Worm (Caenorhabditis elegans) whole organism, L1 larva: ENCODE measurements around the gene nucl-1.

Source experiments
- C16A3.4 ChIP-seq: fragments of 150-350 bp; optimal IDR thresholded peaks from 2 replicates; lab custom pipeline; 2014; ENCODE audit warnings: missing biosample characterization, missing genetic modification characterization
- Y116A8C.19 ChIP-seq: sonication (generic microtip); optimal IDR thresholded peaks from 2 replicates; lab custom pipeline; 2016; ENCODE audit warnings: missing compliant biosample characterization, missing genetic modification characterization, borderline replicate concordance
- aha-1 ChIP-seq: fragments of 150-350 bp; optimal IDR thresholded peaks from 2 replicates; lab custom pipeline; 2014; ENCODE audit warnings: missing biosample characterization, missing genetic modification characterization
- aly-2 ChIP-seq: fragments of 150-350 bp; optimal IDR thresholded peaks from 2 replicates; lab custom pipeline; 2014; ENCODE audit warnings: missing biosample characterization, missing genetic modification characterization
- ceh-63 ChIP-seq: fragments of 200-800 bp; sonication (Bioruptor generic); optimal IDR thresholded peaks from 2 replicates; lab custom pipeline; 2018; ENCODE audit warnings: mild to moderate bottlenecking, missing genetic modification characterization, missing compliant biosample characterization
- ceh-82 ChIP-seq, 3 experiments: fragments of 150-350 bp in 1 of 3; sonication (generic microtip) in 2 of 3; optimal IDR thresholded peaks; 2 replicates each; lab custom pipeline; 2014 to 2017; ENCODE audit warnings: missing biosample characterization in 3 of 3, missing genetic modification characterization in 3 of 3
- ceh-90 ChIP-seq: sonication (generic microtip); optimal IDR thresholded peaks from 2 replicates; lab custom pipeline; 2016; ENCODE audit warnings: missing genetic modification characterization, missing compliant biosample characterization
- dpl-1 ChIP-seq, 3 experiments: fragments of 150-350 bp in 2 of 3; sonication (generic microtip) in 1 of 3; optimal IDR thresholded peaks; 2 replicates each; lab custom pipeline; 2014 to 2017; ENCODE audit warnings: missing biosample characterization in 3 of 3, missing genetic modification characterization in 3 of 3, missing genetic modification reagents in 3 of 3
- efl-1 ChIP-seq, 4 experiments: fragments of 150-350 bp; optimal IDR thresholded peaks in 3 of 4; peaks in 1 of 4; 1 replicate in 1 of 4; 2 replicates in 3 of 4; lab custom pipeline; 2014; ENCODE audit warnings: missing biosample characterization in 2 of 4, missing genetic modification characterization in 2 of 4, missing genetic modification reagents in 2 of 4
- efl-3 ChIP-seq: fragments of 200-800 bp; sonication (Bioruptor generic); optimal IDR thresholded peaks from 2 replicates; lab custom pipeline; 2018; ENCODE audit warnings: mild to moderate bottlenecking, missing genetic modification characterization, missing compliant biosample characterization
- egl-13 ChIP-seq: sonication (generic microtip); optimal IDR thresholded peaks from 2 replicates; lab custom pipeline; 2016; ENCODE audit warnings: missing genotype, missing genetic modification reagents, missing genetic modification characterization, missing compliant biosample characterization
- elt-3 ChIP-seq, 6 experiments: fragments of 150-350 bp in 1 of 6; sonication (generic microtip); optimal IDR thresholded peaks; 2 replicates each; lab custom pipeline; 2017 to 2018; ENCODE audit warnings: missing biosample characterization in 6 of 6, missing genetic modification characterization in 6 of 6, inconsistent platforms in 1 of 6
- ets-5 ChIP-seq: fragments of 200-800 bp; sonication (Bioruptor generic); IDR thresholded peaks from 2 replicates; pipeline ENCODE4 v1.3.6; 2022; ENCODE audit warnings: missing genetic modification characterization, missing compliant biosample characterization
- fkh-10 ChIP-seq: sonication (generic microtip); optimal IDR thresholded peaks from 2 replicates; lab custom pipeline; 2017; ENCODE audit warnings: missing biosample characterization, missing genetic modification reagents, missing genetic modification characterization
- fos-1 ChIP-seq: fragments of 150-350 bp; optimal IDR thresholded peaks from 2 replicates; lab custom pipeline; 2014; ENCODE audit warnings: missing biosample characterization, missing genetic modification characterization
- hlh-4 ChIP-seq: sonication (generic microtip); optimal IDR thresholded peaks from 2 replicates; lab custom pipeline; 2016; ENCODE audit warnings: mild to moderate bottlenecking, missing genetic modification characterization, missing compliant biosample characterization
- hpl-2 ChIP-seq: fragments of 150-350 bp; optimal IDR thresholded peaks from 2 replicates; lab custom pipeline; 2014; ENCODE audit warnings: missing biosample characterization, missing genetic modification reagents, missing genetic modification characterization
- irx-1 ChIP-seq: sonication (generic microtip); optimal IDR thresholded peaks from 2 replicates; lab custom pipeline; 2016; ENCODE audit warnings: missing genetic modification characterization, missing compliant biosample characterization
- isw-1 ChIP-seq: fragments of 200-800 bp; sonication (Bioruptor generic); IDR thresholded peaks from 2 replicates; pipeline ENCODE4 v1.3.6; 2022; ENCODE audit warnings: missing genetic modification characterization, missing compliant biosample characterization
- jun-1 ChIP-seq: fragments of 150-350 bp; optimal IDR thresholded peaks from 2 replicates; lab custom pipeline; 2014; ENCODE audit warnings: missing biosample characterization, missing genetic modification reagents, missing genetic modification characterization
- lin-14 ChIP-seq: fragments of 200-800 bp; sonication (Bioruptor generic); optimal IDR thresholded peaks from 2 replicates; lab custom pipeline; 2018; ENCODE audit warnings: mild to moderate bottlenecking, missing genetic modification characterization, moderate library complexity, missing compliant biosample characterization
- lin-39 ChIP-seq: fragments of 150-350 bp; optimal IDR thresholded peaks from 2 replicates; lab custom pipeline; 2014; ENCODE audit warnings: missing biosample characterization, missing genetic modification reagents, missing genetic modification characterization
- lir-3 ChIP-seq: sonication (generic microtip); optimal IDR thresholded peaks from 2 replicates; lab custom pipeline; 2016; ENCODE audit warnings: mild to moderate bottlenecking, missing genetic modification characterization, moderate library complexity, missing compliant biosample characterization; ENCODE audit not compliant: poor library complexity
- mef-2 ChIP-seq: fragments of 150-350 bp; optimal IDR thresholded peaks from 2 replicates; lab custom pipeline; 2014; ENCODE audit warnings: missing biosample characterization, missing genetic modification characterization
- nhr-19 ChIP-seq: fragments of 200-800 bp; sonication (Bioruptor generic); conservative IDR thresholded peaks from 2 replicates; pipeline ENCODE4 v1.3.6; 2022; ENCODE audit warnings: missing genetic modification characterization, missing compliant biosample characterization
- nhr-28 ChIP-seq: fragments of 150-350 bp; optimal IDR thresholded peaks from 2 replicates; lab custom pipeline; 2014; ENCODE audit warnings: missing biosample characterization, missing genetic modification characterization
- nhr-77 ChIP-seq: fragments of 150-350 bp; optimal IDR thresholded peaks from 2 replicates; lab custom pipeline; 2014; ENCODE audit warnings: missing biosample characterization, missing genetic modification characterization
- nhr-85 ChIP-seq: sonication (generic microtip); peaks from one replicate; lab custom pipeline; 2016; ENCODE audit warnings: missing genetic modification characterization, inconsistent platforms, missing compliant biosample characterization
- pag-3 ChIP-seq: sonication (generic microtip); optimal IDR thresholded peaks from 2 replicates; lab custom pipeline; 2017; ENCODE audit warnings: missing genetic modification characterization, mild to moderate bottlenecking, missing compliant biosample characterization, antibody characterized with exemption, borderline replicate concordance; ENCODE audit not compliant: insufficient read depth
- pax-3 ChIP-seq: fragments of 200-800 bp; sonication (Bioruptor generic); optimal IDR thresholded peaks from 2 replicates; lab custom pipeline; 2018; ENCODE audit warnings: mild to moderate bottlenecking, missing genetic modification characterization, moderate library complexity, missing compliant biosample characterization
- rnt-1 ChIP-seq: sonication (generic microtip); optimal IDR thresholded peaks from 2 replicates; lab custom pipeline; 2016; ENCODE audit warnings: mild to moderate bottlenecking, missing genetic modification characterization, moderate library complexity, missing compliant biosample characterization
- skn-1 ChIP-seq: fragments of 150-350 bp; optimal IDR thresholded peaks from 2 replicates; lab custom pipeline; 2014; ENCODE audit warnings: missing biosample characterization, missing genetic modification characterization
- snpc-4 ChIP-seq: fragments of 150-350 bp; optimal IDR thresholded peaks from 2 replicates; lab custom pipeline; 2014; ENCODE audit warnings: missing biosample characterization, missing genetic modification characterization
- snu-23 ChIP-seq: sonication (generic microtip); optimal IDR thresholded peaks from 2 replicates; lab custom pipeline; 2016; ENCODE audit warnings: missing genetic modification characterization, missing compliant biosample characterization
- sup-37 ChIP-seq: fragments of 200-800 bp; sonication (Bioruptor generic); optimal IDR thresholded peaks from 2 replicates; lab custom pipeline; 2018; ENCODE audit warnings: mild to moderate bottlenecking, missing genetic modification characterization, missing compliant biosample characterization
- swsn-7 ChIP-seq: sonication (generic microtip); optimal IDR thresholded peaks from 2 replicates; lab custom pipeline; 2016; ENCODE audit warnings: missing genetic modification characterization, missing compliant biosample characterization
- tbx-2 ChIP-seq: sonication (generic microtip); optimal IDR thresholded peaks from 2 replicates; lab custom pipeline; 2016; ENCODE audit warnings: missing genetic modification characterization, missing compliant biosample characterization
- tlp-1 ChIP-seq: fragments of 150-350 bp; optimal IDR thresholded peaks from 2 replicates; lab custom pipeline; 2014; ENCODE audit warnings: missing biosample characterization, missing genetic modification characterization
- unc-130 ChIP-seq: fragments of 150-350 bp; optimal IDR thresholded peaks from 2 replicates; lab custom pipeline; 2017; ENCODE audit warnings: missing biosample characterization, missing genetic modification characterization, inconsistent platforms
- unc-30 ChIP-seq: sonication (generic microtip); optimal IDR thresholded peaks from 2 replicates; lab custom pipeline; 2017; ENCODE audit warnings: missing biosample characterization, missing genetic modification characterization
- unc-62 ChIP-seq: fragments of 150-350 bp; optimal IDR thresholded peaks from 2 replicates; lab custom pipeline; 2014; ENCODE audit warnings: missing biosample characterization, missing genetic modification reagents, missing genetic modification characterization
- xbp-1 ChIP-seq: sonication (generic microtip); optimal IDR thresholded peaks from 2 replicates; lab custom pipeline; 2016; ENCODE audit warnings: missing genetic modification characterization, missing compliant biosample characterization
- ztf-11 ChIP-seq, 2 experiments: sonication (generic microtip); optimal IDR thresholded peaks; 2 replicates each; lab custom pipeline; 2016 to 2017; ENCODE audit warnings: missing genetic modification characterization in 2 of 2, missing biosample characterization in 1 of 2, missing compliant biosample characterization in 1 of 2

The nucl-1 gene

ce11 chrIV:8297192-8297591 lies 7.9 kb upstream of the nucl-1 start, which contains the start of gene nprl-3:
nprl-3 (plus strand) TSS chrIV:8297492.
- TF ChIP-seq unc-62 (GFP tag; lab: Kevin White, UChicago) (no peak), nhr-19 (GFP tag; lab: Robert Waterston, UW) (no peak), ceh-63 (GFP tag; lab: Kevin White, UChicago) (no peak), sup-37 (GFP tag; lab: Kevin White, UChicago) (no peak), fos-1 (tag; lab: Kevin White, UChicago) (no peak), nhr-77 (tag; lab: Kevin White, UChicago) (no peak), nhr-28 (tag; lab: Kevin White, UChicago) (no peak), ceh-82 (tag; optimal IDR thresholded peaks at IDR 0.05; lab: Kevin White, UChicago) (no peak), xbp-1 (tag; lab: Kevin White, UChicago) (no peak), fkh-10 (GFP tag; lab: Kevin White, UChicago) (no peak), lir-3 (tag; lab: Kevin White, UChicago) (no peak), C16A3.4 (tag; lab: Kevin White, UChicago) (no peak), ztf-11 (tag; optimal IDR thresholded peaks at IDR 0.05; lab: Kevin White, UChicago) (no peak), mef-2 (no peak), tbx-2 (tag; lab: Kevin White, UChicago) (no peak), unc-130 (tag; lab: Kevin White, UChicago) (no peak), lin-14 (GFP tag; lab: Kevin White, UChicago) (no peak), snpc-4 (tag; lab: Kevin White, UChicago) (no peak), skn-1 (no peak)

- TF ChIP-seq aly-2 (tag; lab: Kevin White, UChicago) = no peak
- no peak for TF ChIP-seq efl-1 (optimal IDR thresholded peaks at IDR 0.05; lab: Kevin White, UChicago)
- TF ChIP-seq efl-1 (GFP tag; optimal IDR thresholded peaks at IDR 0.05 in 1 of 2; lab: Kevin White, UChicago) = peak in 1 of 2 experiments; percentile 92
- TF ChIP-seq hlh-4 (tag; lab: Kevin White, UChicago) = no peak
- no peak for TF ChIP-seq hpl-2 (GFP tag; lab: Kevin White, UChicago)
These were observed 5.3 kb upstream of the nucl-1 start, which contains the start of gene tbce-1 for ce11 chrIV:8294650-8295049. tbce-1 (plus strand) TSS chrIV:8294690.

- TF ChIP-seq lin-14 (GFP tag; lab: Kevin White, UChicago) (no peak), elt-3 (tag; optimal IDR thresholded peaks at IDR 0.05; lab: Kevin White, UChicago) (no peak), nhr-19 (GFP tag; lab: Robert Waterston, UW) (no peak), ceh-90 (tag; lab: Kevin White, UChicago) (no peak), ceh-82 (tag; optimal IDR thresholded peaks at IDR 0.05; lab: Kevin White, UChicago) (no peak), swsn-7 (tag; lab: Kevin White, UChicago) (no peak), irx-1 (tag; lab: Kevin White, UChicago) (no peak)
These were observed 1.9 kb upstream of the nucl-1 start, which contains the start of gene K07H8.2 for ce11 chrIV:8291232-8291631. K07H8.2 (plus strand) TSS chrIV:8291532.

ce11 chrIV:8289580-8290323 lies 422 bp upstream of the nucl-1 start, which contains the start of gene daf-31:
daf-31 (plus strand) TSS chrIV:8290273.
- no peak for TF ChIP-seq mef-2
- no peak for TF ChIP-seq ets-5 (GFP tag; lab: Robert Waterston, UW)
- no peak for TF ChIP-seq pag-3 (tag; lab: Kevin White, UChicago)
- no peak for TF ChIP-seq lin-39
- no peak for TF ChIP-seq tlp-1
- TF ChIP-seq nhr-85 (tag; lab: Kevin White, UChicago) = no peak
- peak; percentile 14 for TF ChIP-seq snpc-4 (tag; lab: Kevin White, UChicago)
- TF ChIP-seq hlh-4 (tag; lab: Kevin White, UChicago) = no peak
- no peak for TF ChIP-seq pax-3 (tag; lab: Kevin White, UChicago)
- TF ChIP-seq jun-1 = peak; percentile 5
- TF ChIP-seq unc-130 (tag; lab: Kevin White, UChicago) = no peak
- no peak for TF ChIP-seq unc-30 (tag; lab: Kevin White, UChicago)
- no peak for TF ChIP-seq nhr-19 (GFP tag; lab: Robert Waterston, UW)
- no peak for TF ChIP-seq Y116A8C.19
- peak; percentile 50 to 78 (median 64) for TF ChIP-seq dpl-1 (GFP tag; optimal IDR thresholded peaks at IDR 0.05; lab: Kevin White, UChicago)
- no peak for TF ChIP-seq lin-14 (GFP tag; lab: Kevin White, UChicago)
- no peak for TF ChIP-seq aha-1
- no peak for TF ChIP-seq efl-3 (GFP tag; lab: Kevin White, UChicago)
- peak; percentile 39 for TF ChIP-seq rnt-1 (tag; lab: Kevin White, UChicago)
- TF ChIP-seq egl-13 = no peak
- TF ChIP-seq aly-2 (tag; lab: Kevin White, UChicago) = no peak
- TF ChIP-seq unc-62 (GFP tag; lab: Kevin White, UChicago) = no peak
- peak; percentile 50 for TF ChIP-seq isw-1 (GFP tag; lab: Robert Waterston, UW)
- TF ChIP-seq snu-23 (GFP tag; lab: Kevin White, UChicago) = peak; percentile 65
